Fruit fly (Drosophila melanogaster): Measurements from ENCODE around the gene Cyp1.
A peak's percentile ranks its signal among the peaks of the same experiment; 100 is the strongest.

The Cyp1 gene

dm6 chrX:16321037-16321436 is 867 bp upstream of the Cyp1 start:
- no peak for TF ChIP-seq achi (GFP tag; optimal IDR thresholded peaks at IDR 0.05)
- TF ChIP-seq ss (GFP tag; optimal IDR thresholded peaks at IDR 0.05), result no peak
- TF ChIP-seq fkh (GFP tag; optimal IDR thresholded peaks at IDR 0.05), result no peak
- no peak for TF ChIP-seq Ets21C (GFP tag; optimal IDR thresholded peaks at IDR 0.05)
- TF ChIP-seq net (GFP tag; optimal IDR thresholded peaks at IDR 0.05), result no peak
- no peak for TF ChIP-seq Smox (GFP tag; optimal IDR thresholded peaks at IDR 0.05)
- TF ChIP-seq Sox102F (GFP tag; optimal IDR thresholded peaks at IDR 0.05), result no peak
- no peak for TF ChIP-seq CG1621 (tag; optimal IDR thresholded peaks at IDR 0.05)
- no peak for TF ChIP-seq Hr4 (GFP tag; optimal IDR thresholded peaks at IDR 0.05)
- no peak for TF ChIP-seq CG31627 (GFP tag; optimal IDR thresholded peaks at IDR 0.05)
- TF ChIP-seq CG6808 (GFP tag; optimal IDR thresholded peaks at IDR 0.05), result no peak
- TF ChIP-seq pdm3 (GFP tag; optimal IDR thresholded peaks at IDR 0.05), result no peak
- TF ChIP-seq dac (GFP tag; optimal IDR thresholded peaks at IDR 0.05), result no peak
- no peak for TF ChIP-seq cyc (GFP tag; optimal IDR thresholded peaks at IDR 0.05)
- no peak for TF ChIP-seq CG11762 (GFP tag; optimal IDR thresholded peaks at IDR 0.05; ENCODE audit: insufficient read depth)

dm6 chrX:16319558-16319924 is 629 bp downstream of the Cyp1 start:
- no peak for TF ChIP-seq Lpt (GFP tag; optimal IDR thresholded peaks at IDR 0.05)
- no peak for TF ChIP-seq CG32006 (GFP tag; optimal IDR thresholded peaks at IDR 0.05)
- no peak for TF ChIP-seq Blimp-1 (GFP tag; optimal IDR thresholded peaks at IDR 0.05)
- TF ChIP-seq fkh (GFP tag; optimal IDR thresholded peaks at IDR 0.05), result no peak
- TF ChIP-seq CG9139 (GFP tag; optimal IDR thresholded peaks at IDR 0.05), result no peak
- no peak for TF ChIP-seq CG10631 (GFP tag; optimal IDR thresholded peaks at IDR 0.05)
- TF ChIP-seq spab (GFP tag; optimal IDR thresholded peaks at IDR 0.05), result no peak
- TF ChIP-seq Eip75B (GFP tag; optimal IDR thresholded peaks at IDR 0.05), result no peak
- TF ChIP-seq eg (GFP tag; IDR thresholded peaks at IDR 0.05), result no peak
- TF ChIP-seq Eip78C (GFP tag), result no peak
- no peak for TF ChIP-seq Met (GFP tag; optimal IDR thresholded peaks at IDR 0.05)
- no peak for TF ChIP-seq CG10669 (GFP tag; optimal IDR thresholded peaks at IDR 0.05)
- no peak for TF ChIP-seq Sox14 (GFP tag; optimal IDR thresholded peaks at IDR 0.05)
- TF ChIP-seq lz (GFP tag; optimal IDR thresholded peaks at IDR 0.05), result no peak

dm6 chrX:16318858-16319557 is 1.2 kb downstream of the Cyp1 start:
- TF ChIP-seq Eip93F (GFP tag; optimal IDR thresholded peaks at IDR 0.05) (no peak), cyc (GFP tag; optimal IDR thresholded peaks at IDR 0.05) (peak; percentile 64), Eip75B (GFP tag; optimal IDR thresholded peaks at IDR 0.05) (peak; percentile 78), ss (GFP tag; optimal IDR thresholded peaks at IDR 0.05) (peak; percentile 6 to 54), CG3919 (GFP tag; optimal IDR thresholded peaks at IDR 0.05) (no peak), pdm3 (GFP tag; optimal IDR thresholded peaks at IDR 0.05) (peak; percentile 85), CG8632 (GFP tag; optimal IDR thresholded peaks at IDR 0.05) (peak; percentile 67), CG3032 (tag; optimal IDR thresholded peaks at IDR 0.05) (peak; percentile 76), svp (GFP tag) (peak; percentile 72), CG11294 (GFP tag; IDR thresholded peaks at IDR 0.05) (0 out of 2 replicates have a peak, but pooled peaks have one; percentile 44), Sox14 (GFP tag; optimal IDR thresholded peaks at IDR 0.05) (peak; percentile 71), CG1621 (tag; optimal IDR thresholded peaks at IDR 0.05) (peak; percentile 52), CG10631 (GFP tag; optimal IDR thresholded peaks at IDR 0.05) (peak; percentile 86), net (GFP tag; optimal IDR thresholded peaks at IDR 0.05) (peak; percentile 83), CG31627 (GFP tag; optimal IDR thresholded peaks at IDR 0.05) (peak; percentile 65), Smox (GFP tag; optimal IDR thresholded peaks at IDR 0.05) (no peak), CG6163 (GFP tag; IDR thresholded peaks at IDR 0.05) (peak; percentile 82), fd85E (GFP tag; optimal IDR thresholded peaks at IDR 0.05) (peak; percentile 10), fkh (GFP tag; optimal IDR thresholded peaks at IDR 0.05) (peak; percentile 83), Hr38 (GFP tag; optimal IDR thresholded peaks at IDR 0.05) (no peak), CG6276 (GFP tag; optimal IDR thresholded peaks at IDR 0.05) (peak; percentile 22), Met (GFP tag; optimal IDR thresholded peaks at IDR 0.05) (no peak), CG6808 (GFP tag; optimal IDR thresholded peaks at IDR 0.05) (peak; percentile 44), CG8319 (GFP tag; optimal IDR thresholded peaks at IDR 0.05) (peak; percentile 57), CG16779 (tag; optimal IDR thresholded peaks at IDR 0.05) (no peak), CG34406 (GFP tag; optimal IDR thresholded peaks at IDR 0.05) (peak; percentile 40), CG32006 (GFP tag; optimal IDR thresholded peaks at IDR 0.05) (peak; percentile 77), Blimp-1 (GFP tag; optimal IDR thresholded peaks at IDR 0.05) (no peak), CG10669 (GFP tag; optimal IDR thresholded peaks at IDR 0.05) (peak; percentile 82), topi (GFP tag; optimal IDR thresholded peaks at IDR 0.05) (peak; percentile 66), Eip78C (GFP tag) (peak; percentile 95), CG6792 (GFP tag; optimal IDR thresholded peaks at IDR 0.05) (peak; percentile 69), esn (GFP tag; optimal IDR thresholded peaks at IDR 0.05) (peak; percentile 70), acj6 (GFP tag; optimal IDR thresholded peaks at IDR 0.05) (peak; percentile 82), CG9139 (GFP tag; optimal IDR thresholded peaks at IDR 0.05) (no peak)
